Worm (Caenorhabditis elegans) whole organism, L1 larva: Measurements from ENCODE around the gene twk-33.

ENCODE experiments used
- C16A3.4 ChIP-seq: fragments of 150-350 bp; optimal IDR thresholded peaks from 2 replicates; lab custom pipeline; 2014; ENCODE audit warnings: missing biosample characterization, missing genetic modification characterization
- Y116A8C.19 ChIP-seq: sonication (generic microtip); optimal IDR thresholded peaks from 2 replicates; lab custom pipeline; 2016; ENCODE audit warnings: missing compliant biosample characterization, missing genetic modification characterization, borderline replicate concordance
- ceh-63 ChIP-seq: fragments of 200-800 bp; sonication (Bioruptor generic); optimal IDR thresholded peaks from 2 replicates; lab custom pipeline; 2018; ENCODE audit warnings: mild to moderate bottlenecking, missing genetic modification characterization, missing compliant biosample characterization
- ceh-88 ChIP-seq: fragments of 200-800 bp; sonication (Bioruptor generic); IDR thresholded peaks from 2 replicates; pipeline ENCODE4 v1.3.6; 2022; ENCODE audit warnings: missing genetic modification characterization, missing compliant biosample characterization
- ceh-90 ChIP-seq: sonication (generic microtip); optimal IDR thresholded peaks from 2 replicates; lab custom pipeline; 2016; ENCODE audit warnings: missing genetic modification characterization, missing compliant biosample characterization
- ces-1 ChIP-seq: fragments of 150-350 bp; optimal IDR thresholded peaks from 2 replicates; lab custom pipeline; 2014; ENCODE audit warnings: missing biosample characterization, missing genetic modification reagents, missing genetic modification characterization
- efl-1 ChIP-seq, 4 experiments: fragments of 150-350 bp; optimal IDR thresholded peaks in 3 of 4; peaks in 1 of 4; 1 replicate in 1 of 4; 2 replicates in 3 of 4; lab custom pipeline; 2014; ENCODE audit warnings: missing biosample characterization in 2 of 4, missing genetic modification characterization in 2 of 4, missing genetic modification reagents in 2 of 4
- elt-2 ChIP-seq: sonication (generic microtip); optimal IDR thresholded peaks from 2 replicates; lab custom pipeline; 2016; ENCODE audit warnings: missing genetic modification characterization, mild to moderate bottlenecking, inconsistent platforms, missing compliant biosample characterization, missing genetic modification reagents
- ets-5 ChIP-seq: fragments of 200-800 bp; sonication (Bioruptor generic); IDR thresholded peaks from 2 replicates; pipeline ENCODE4 v1.3.6; 2022; ENCODE audit warnings: missing genetic modification characterization, missing compliant biosample characterization
- fkh-10 ChIP-seq: sonication (generic microtip); optimal IDR thresholded peaks from 2 replicates; lab custom pipeline; 2017; ENCODE audit warnings: missing biosample characterization, missing genetic modification reagents, missing genetic modification characterization
- fkh-4 ChIP-seq: sonication (generic microtip); optimal IDR thresholded peaks from 2 replicates; lab custom pipeline; 2016; ENCODE audit warnings: missing compliant biosample characterization, missing genetic modification characterization, borderline replicate concordance
- fkh-8 ChIP-seq: sonication (generic microtip); optimal IDR thresholded peaks from 2 replicates; lab custom pipeline; 2016; ENCODE audit warnings: mild to moderate bottlenecking, missing genetic modification characterization, missing compliant biosample characterization
- grh-1 ChIP-seq: fragments of 200-800 bp; sonication (Bioruptor generic); IDR thresholded peaks from 2 replicates; pipeline ENCODE4 v1.3.6; 2022; ENCODE audit warnings: missing genetic modification reagents, missing genetic modification characterization, missing compliant biosample characterization
- lin-13 ChIP-seq: fragments of 150-350 bp; optimal IDR thresholded peaks from 2 replicates; lab custom pipeline; 2014; ENCODE audit warnings: missing biosample characterization, missing genetic modification reagents, missing genetic modification characterization
- lin-14 ChIP-seq: fragments of 200-800 bp; sonication (Bioruptor generic); optimal IDR thresholded peaks from 2 replicates; lab custom pipeline; 2018; ENCODE audit warnings: mild to moderate bottlenecking, missing genetic modification characterization, moderate library complexity, missing compliant biosample characterization
- lin-15B ChIP-seq: fragments of 150-350 bp; sonication (generic microtip); optimal IDR thresholded peaks from 3 replicates; lab custom pipeline; 2014; ENCODE audit warnings: missing biosample characterization, missing genetic modification characterization
- lin-35 ChIP-seq, 2 experiments: fragments of 150-350 bp; optimal IDR thresholded peaks; 2 replicates each; lab custom pipeline; 2014; ENCODE audit warnings: missing biosample characterization in 2 of 2, missing genetic modification characterization in 2 of 2, missing genetic modification reagents in 2 of 2
- lsy-2 ChIP-seq, 2 experiments: fragments of 150-350 bp; optimal IDR thresholded peaks; 2 replicates each; lab custom pipeline; 2014; ENCODE audit warnings: missing biosample characterization in 2 of 2, missing genetic modification characterization in 2 of 2
- mab-9 ChIP-seq: fragments of 200-800 bp; sonication (Bioruptor generic); IDR thresholded peaks from 2 replicates; pipeline ENCODE4 v1.3.6; 2022; ENCODE audit warnings: missing genetic modification reagents, missing genetic modification characterization, missing compliant biosample characterization
- mdl-1 ChIP-seq, 2 experiments: fragments of 150-350 bp; optimal IDR thresholded peaks; 2 replicates each; lab custom pipeline; 2014 to 2017; ENCODE audit warnings: missing biosample characterization in 2 of 2, missing genetic modification characterization in 2 of 2, inconsistent platforms in 1 of 2
- nhr-11 ChIP-seq: fragments of 150-350 bp; optimal IDR thresholded peaks from 2 replicates; lab custom pipeline; 2014; ENCODE audit warnings: missing biosample characterization, missing genetic modification characterization
- nhr-19 ChIP-seq: fragments of 200-800 bp; sonication (Bioruptor generic); conservative IDR thresholded peaks from 2 replicates; pipeline ENCODE4 v1.3.6; 2022; ENCODE audit warnings: missing genetic modification characterization, missing compliant biosample characterization
- nhr-20 ChIP-seq: sonication (generic microtip); optimal IDR thresholded peaks from 2 replicates; lab custom pipeline; 2016; ENCODE audit warnings: mild to moderate bottlenecking, missing genetic modification characterization, missing compliant biosample characterization
- nhr-71 ChIP-seq: sonication (generic microtip); optimal IDR thresholded peaks from 2 replicates; lab custom pipeline; 2016; ENCODE audit warnings: mild to moderate bottlenecking, missing genetic modification characterization, moderate library complexity, missing compliant biosample characterization
- nhr-85 ChIP-seq: sonication (generic microtip); peaks from one replicate; lab custom pipeline; 2016; ENCODE audit warnings: missing genetic modification characterization, inconsistent platforms, missing compliant biosample characterization
- nhr-90 ChIP-seq: sonication (generic microtip); optimal IDR thresholded peaks from 2 replicates; lab custom pipeline; 2016; ENCODE audit warnings: mild to moderate bottlenecking, missing genetic modification characterization, missing compliant biosample characterization; ENCODE audit not compliant: poor library complexity
- pag-3 ChIP-seq: sonication (generic microtip); optimal IDR thresholded peaks from 2 replicates; lab custom pipeline; 2017; ENCODE audit warnings: missing genetic modification characterization, mild to moderate bottlenecking, missing compliant biosample characterization, antibody characterized with exemption, borderline replicate concordance; ENCODE audit not compliant: insufficient read depth
- pax-3 ChIP-seq: fragments of 200-800 bp; sonication (Bioruptor generic); optimal IDR thresholded peaks from 2 replicates; lab custom pipeline; 2018; ENCODE audit warnings: mild to moderate bottlenecking, missing genetic modification characterization, moderate library complexity, missing compliant biosample characterization
- snu-23 ChIP-seq: sonication (generic microtip); optimal IDR thresholded peaks from 2 replicates; lab custom pipeline; 2016; ENCODE audit warnings: missing genetic modification characterization, missing compliant biosample characterization
- sox-4 ChIP-seq: sonication (generic microtip); optimal IDR thresholded peaks from 2 replicates; lab custom pipeline; 2016; ENCODE audit warnings: missing genetic modification characterization, missing compliant biosample characterization
- sptf-1 ChIP-seq: fragments of 150-350 bp; optimal IDR thresholded peaks from 2 replicates; lab custom pipeline; 2014; ENCODE audit warnings: missing biosample characterization, missing genetic modification characterization
- swsn-7 ChIP-seq: sonication (generic microtip); optimal IDR thresholded peaks from 2 replicates; lab custom pipeline; 2016; ENCODE audit warnings: missing genetic modification characterization, missing compliant biosample characterization
- unc-62 ChIP-seq: fragments of 150-350 bp; optimal IDR thresholded peaks from 2 replicates; lab custom pipeline; 2014; ENCODE audit warnings: missing biosample characterization, missing genetic modification reagents, missing genetic modification characterization
- unc-86 ChIP-seq: sonication (generic microtip); optimal IDR thresholded peaks from 2 replicates; lab custom pipeline; 2016; ENCODE audit warnings: missing genetic modification characterization, missing compliant biosample characterization
- xbp-1 ChIP-seq: sonication (generic microtip); optimal IDR thresholded peaks from 2 replicates; lab custom pipeline; 2016; ENCODE audit warnings: missing genetic modification characterization, missing compliant biosample characterization
- zag-1 ChIP-seq: fragments of 150-350 bp; optimal IDR thresholded peaks from 2 replicates; lab custom pipeline; 2014; ENCODE audit warnings: missing biosample characterization, missing genetic modification characterization

Gene twk-33

DNA sequence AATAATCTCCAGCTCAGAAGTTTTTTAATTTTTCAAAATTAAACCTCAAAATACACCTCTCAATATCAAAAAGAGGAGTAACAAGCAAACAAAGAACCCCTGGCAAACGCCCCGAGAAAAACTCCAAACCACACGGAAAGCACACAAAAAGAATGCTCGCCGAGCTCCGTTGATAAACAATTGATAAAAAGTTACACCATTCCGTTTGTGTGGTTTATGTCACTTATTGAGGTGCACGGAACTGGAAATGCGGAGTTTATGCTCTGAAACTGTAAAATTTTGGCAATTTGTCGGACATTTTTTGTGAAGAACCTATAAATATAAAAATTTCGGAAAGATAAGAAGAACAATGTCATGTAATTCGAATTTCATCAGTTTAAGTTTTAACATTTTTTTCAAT is 38.2 kb upstream of the twk-33 start:
- TF ChIP-seq nhr-11 (tag; lab: Kevin White, UChicago), result no peak
- TF ChIP-seq pax-3 (tag; lab: Kevin White, UChicago), result no peak
- no peak for TF ChIP-seq grh-1 (GFP tag; lab: Robert Waterston, UW)
- TF ChIP-seq lin-35 (GFP tag; optimal IDR thresholded peaks at IDR 0.05; lab: Kevin White, UChicago), result peak in 1 of 2 experiments; percentile 1
- no peak for TF ChIP-seq nhr-19 (GFP tag; lab: Robert Waterston, UW)
- peak; percentile 39 for TF ChIP-seq lin-14 (GFP tag; lab: Kevin White, UChicago)
- peak; percentile 71 for TF ChIP-seq elt-2 (tag; lab: Kevin White, UChicago)
- TF ChIP-seq sox-4 (tag; lab: Kevin White, UChicago), result no peak
- TF ChIP-seq nhr-20 (tag; lab: Kevin White, UChicago), result peak; percentile 7

DNA sequence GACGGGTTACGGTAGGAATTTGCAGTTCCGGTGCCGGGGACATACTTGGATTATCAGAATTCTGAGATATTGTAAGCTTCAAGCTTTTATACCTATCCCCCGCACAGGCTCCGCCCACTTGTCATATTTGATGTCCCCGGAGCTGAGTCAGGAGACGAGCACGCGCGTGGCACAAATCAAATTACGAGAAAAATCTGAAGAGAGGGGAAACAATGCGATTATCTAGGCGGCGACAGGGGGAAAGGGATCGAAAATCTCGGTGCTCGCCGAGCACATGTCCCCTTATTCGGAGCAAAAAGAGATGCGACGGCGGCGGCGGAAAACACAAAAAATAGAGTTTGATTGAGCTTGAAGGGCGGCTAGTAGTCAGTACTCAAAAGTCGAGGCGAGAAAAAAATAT is 35.0 kb upstream of the twk-33 start, which contains the start of gene R12G8.1:
Gene R12G8.1 (minus strand): TSS at position 63 of the 400 bp plus-strand sequence.
- no peak for TF ChIP-seq Y116A8C.19 (tag; lab: Kevin White, UChicago)
- no peak for TF ChIP-seq swsn-7 (tag; lab: Kevin White, UChicago)
- TF ChIP-seq C16A3.4 (tag; lab: Kevin White, UChicago), result no peak
- TF ChIP-seq fkh-4 (tag; lab: Kevin White, UChicago), result no peak
- peak; percentile 66 for TF ChIP-seq ces-1 (GFP tag; lab: Kevin White, UChicago)
- TF ChIP-seq lin-14 (GFP tag; lab: Kevin White, UChicago), result peak; percentile 78
- TF ChIP-seq efl-1 (optimal IDR thresholded peaks at IDR 0.05; lab: Kevin White, UChicago), result no peak
- peak in 1 of 2 experiments; percentile 74 for TF ChIP-seq efl-1 (GFP tag; optimal IDR thresholded peaks at IDR 0.05 in 1 of 2; lab: Kevin White, UChicago)
- peak; percentile 51 for TF ChIP-seq nhr-71 (tag; lab: Kevin White, UChicago)
- TF ChIP-seq mab-9, result no peak
- peak; percentile 89 for TF ChIP-seq fkh-10 (GFP tag; lab: Kevin White, UChicago)
- TF ChIP-seq ets-5 (GFP tag; lab: Robert Waterston, UW), result no peak
- TF ChIP-seq lsy-2 (tag; optimal IDR thresholded peaks at IDR 0.05; lab: Kevin White, UChicago), result peak in 1 of 2 experiments; percentile 1
- no peak for TF ChIP-seq xbp-1
- TF ChIP-seq, all 84 proteins: peak for 6

DNA sequence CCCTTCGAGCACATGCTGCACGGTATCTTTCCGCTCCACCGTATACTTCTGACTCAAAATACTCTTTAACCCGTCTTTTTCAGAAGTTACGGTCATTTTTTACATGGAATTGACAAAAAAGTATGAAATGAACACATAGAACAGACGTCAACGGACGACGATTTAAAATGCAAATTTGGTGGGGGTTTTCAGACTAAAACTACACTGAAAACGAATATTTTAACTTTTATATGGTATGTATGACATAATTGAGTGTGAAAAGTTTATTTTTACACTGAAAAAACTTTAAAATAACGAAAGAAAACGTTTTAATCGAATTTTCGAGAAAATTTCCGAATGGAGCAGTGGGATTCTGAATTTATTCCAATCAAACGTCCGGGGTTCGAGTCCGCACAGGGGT is 32.8 kb upstream of the twk-33 start, which contains the start of gene twk-36:
Gene twk-36 (minus strand): TSS at position 101 of the 400 bp plus-strand sequence.
- TF ChIP-seq fkh-10 (GFP tag; lab: Kevin White, UChicago) (no peak), nhr-20 (tag; lab: Kevin White, UChicago) (no peak), sptf-1 (no peak), elt-2 (tag; lab: Kevin White, UChicago) (no peak), ceh-63 (GFP tag; lab: Kevin White, UChicago) (no peak), mdl-1 (tag; optimal IDR thresholded peaks at IDR 0.05; lab: Kevin White, UChicago) (no peak), unc-62 (no peak), lsy-2 (tag; optimal IDR thresholded peaks at IDR 0.05; lab: Kevin White, UChicago) (no peak), snu-23 (GFP tag; lab: Kevin White, UChicago) (no peak), lin-15B (tag; lab: Kevin White, UChicago) (no peak), ceh-88 (GFP tag; lab: Robert Waterston, UW) (no peak), pag-3 (tag; lab: Kevin White, UChicago) (no peak), ceh-90 (tag; lab: Kevin White, UChicago) (no peak), C16A3.4 (tag; lab: Kevin White, UChicago) (no peak), fkh-8 (tag; lab: Kevin White, UChicago) (no peak), zag-1 (no peak), xbp-1 (no peak), unc-86 (no peak)
- TF ChIP-seq, all 84 proteins: peak for 0

DNA sequence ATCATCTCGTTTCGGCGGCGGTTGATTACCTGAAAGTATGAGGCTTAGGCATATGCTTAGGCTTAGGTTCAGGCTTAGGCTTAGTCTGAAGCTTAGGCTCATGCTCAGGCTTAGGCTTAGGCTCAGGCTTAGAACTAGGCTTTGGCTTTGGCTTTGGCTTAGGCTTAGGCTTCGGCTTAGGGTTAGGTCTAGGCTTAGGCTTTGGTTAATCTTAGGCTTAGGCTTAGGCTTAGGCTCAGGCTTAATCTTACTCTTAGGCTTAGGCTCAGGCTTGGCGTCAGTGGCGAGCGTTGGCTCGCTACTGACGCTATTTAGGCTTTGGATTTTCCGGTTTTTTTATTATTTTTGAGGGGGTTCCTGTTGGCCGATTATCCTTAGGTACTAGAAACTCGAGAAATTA is 29.6 kb upstream of the twk-33 start:
- TF ChIP-seq xbp-1, result no peak
- TF ChIP-seq nhr-90, result no peak
- TF ChIP-seq ceh-90 (tag; lab: Kevin White, UChicago), result no peak
- TF ChIP-seq lin-13 (GFP tag; lab: Kevin White, UChicago), result no peak
- no peak for TF ChIP-seq nhr-85 (tag; lab: Kevin White, UChicago)
